Worm (Caenorhabditis elegans) whole organism, L2 larva: ENCODE results near the gene T16G12.3.

Source experiments
- blmp-1 ChIP-seq: sonication (generic microtip); optimal IDR thresholded peaks from 2 replicates; lab custom pipeline; 2017; ENCODE audit warnings: missing genetic modification characterization, mild to moderate bottlenecking, missing compliant biosample characterization, antibody characterized with exemption, moderate library complexity; ENCODE audit not compliant: insufficient read depth
- elt-1 ChIP-seq: fragments of 150-350 bp; optimal IDR thresholded peaks from 2 replicates; lab custom pipeline; 2014; ENCODE audit warnings: missing biosample characterization, missing genetic modification characterization
- nhr-237 ChIP-seq: fragments of 150-350 bp; optimal IDR thresholded peaks from 2 replicates; lab custom pipeline; 2014; ENCODE audit warnings: missing biosample characterization, missing genetic modification characterization
- nhr-77 ChIP-seq: fragments of 150-350 bp; optimal IDR thresholded peaks from 2 replicates; lab custom pipeline; 2014; ENCODE audit warnings: missing biosample characterization, missing genetic modification characterization
- skn-1 ChIP-seq: sonication (generic microtip); optimal IDR thresholded peaks from 2 replicates; lab custom pipeline; 2017; ENCODE audit warnings: missing biosample characterization, missing genetic modification characterization
- sma-3 ChIP-seq: sonication (generic microtip); optimal IDR thresholded peaks from 2 replicates; lab custom pipeline; 2016; ENCODE audit warnings: missing genetic modification reagents, missing genetic modification characterization, missing compliant biosample characterization
- unc-39 ChIP-seq: fragments of 150-350 bp; optimal IDR thresholded peaks from 2 replicates; lab custom pipeline; 2014; ENCODE audit warnings: missing biosample characterization, missing genetic modification characterization
- zag-1 ChIP-seq: fragments of 150-350 bp; optimal IDR thresholded peaks from 2 replicates; lab custom pipeline; 2014; ENCODE audit warnings: missing biosample characterization, missing genetic modification characterization
- ztf-11 ChIP-seq: sonication (generic microtip); optimal IDR thresholded peaks from 2 replicates; lab custom pipeline; 2017; ENCODE audit warnings: missing biosample characterization, missing genetic modification characterization

ce11 chrIII:10018007-10018406, 32.4 kb upstream of the T16G12.3 start:
- TF ChIP-seq skn-1 (tag; lab: Kevin White, UChicago) (no peak), ztf-11 (tag; lab: Kevin White, UChicago) (no peak), zag-1 (no peak), unc-39 (no peak), elt-1 (tag; lab: Kevin White, UChicago) (no peak), sma-3 (GFP tag; lab: Kevin White, UChicago) (no peak), nhr-237 (tag; lab: Kevin White, UChicago) (no peak), blmp-1 (no peak), nhr-77 (tag; lab: Kevin White, UChicago) (no peak)
